Worm (Caenorhabditis elegans) whole organism, L4 larva: Measurements from ENCODE around the gene K09E4.4.
"Not testable (repeated sequence)": the region's sequence is repeated elsewhere in the genome, so short reads cannot be mapped to it uniquely, and the experiment has no call there.

Experiments
- T26A8.4 ChIP-seq: fragments of 200-800 bp; sonication (Bioruptor generic); IDR thresholded peaks from 2 replicates; pipeline ENCODE4 v1.3.6; 2022; ENCODE audit warnings: missing genetic modification characterization, missing compliant biosample characterization
- dpl-1 ChIP-seq: fragments of 150-350 bp; optimal IDR thresholded peaks from 2 replicates; lab custom pipeline; 2014; ENCODE audit warnings: missing biosample characterization, missing genetic modification reagents, missing genetic modification characterization
- hlh-30 ChIP-seq: sonication (generic microtip); optimal IDR thresholded peaks from 2 replicates; lab custom pipeline; 2017; ENCODE audit warnings: antibody characterized with exemption, mild to moderate bottlenecking, missing genetic modification characterization, missing compliant biosample characterization; ENCODE audit not compliant: insufficient read depth
- madf-5 ChIP-seq, 2 experiments: fragments of 200-800 bp; sonication (Bioruptor generic); IDR thresholded peaks; 2 replicates each; pipeline ENCODE4 v1.3.6; 2022; ENCODE audit warnings: missing compliant biosample characterization in 2 of 2, missing genetic modification characterization in 2 of 2
- mxl-2 ChIP-seq: fragments of 200-800 bp; sonication (Bioruptor generic); conservative IDR thresholded peaks from 2 replicates; pipeline ENCODE4 v1.3.6; 2022; ENCODE audit warnings: missing genetic modification reagents, missing genetic modification characterization, missing compliant biosample characterization
- nhr-111 ChIP-seq: fragments of 200-800 bp; sonication (Bioruptor generic); optimal IDR thresholded peaks from 2 replicates; lab custom pipeline; 2018; ENCODE audit warnings: mild to moderate bottlenecking, missing genetic modification characterization, missing compliant biosample characterization
- nhr-6 ChIP-seq: fragments of 150-350 bp; optimal IDR thresholded peaks from 2 replicates; lab custom pipeline; 2014; ENCODE audit warnings: missing biosample characterization, missing genetic modification characterization
- nhr-76 ChIP-seq: fragments of 150-350 bp; optimal IDR thresholded peaks from 2 replicates; lab custom pipeline; 2014; ENCODE audit warnings: missing biosample characterization, missing genetic modification characterization
- tag-97 ChIP-seq: fragments of 200-800 bp; sonication (Bioruptor generic); IDR thresholded peaks from 2 replicates; pipeline ENCODE4 v1.3.6; 2022; ENCODE audit warnings: missing genetic modification characterization, missing compliant biosample characterization

DNA sequence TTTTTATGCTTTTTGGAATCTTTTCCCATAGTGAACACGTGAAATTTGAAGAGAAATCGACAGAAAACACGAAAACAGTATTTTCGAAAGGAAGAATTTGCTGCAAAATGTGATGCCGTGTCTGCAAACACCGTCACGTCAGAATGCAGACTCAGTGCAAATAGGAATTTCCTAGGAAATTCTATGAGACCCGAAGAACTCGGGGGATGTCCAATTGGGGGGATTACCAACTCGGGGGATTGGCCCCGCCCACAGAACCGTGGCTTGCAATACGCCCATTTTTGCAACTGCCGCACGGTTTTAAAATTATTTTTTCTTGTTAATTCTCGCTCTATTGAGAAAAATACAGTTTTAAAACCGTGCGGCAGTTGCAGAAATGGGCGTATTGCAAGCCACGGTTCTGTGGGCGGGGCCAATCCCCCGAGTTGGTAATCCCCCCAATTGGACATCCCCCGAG, 20.2 kb upstream of the K09E4.4 start, which contains the start of gene cacn-1:
- TF ChIP-seq dpl-1 (GFP tag; lab: Kevin White, UChicago) (peak; percentile 48), hlh-30 (peak; percentile 22), T26A8.4 (GFP tag; lab: Robert Waterston, UW) (peak; percentile 72), madf-5 (GFP tag; IDR thresholded peaks at IDR 0.05; lab: Robert Waterston, UW) (0 out of 4 replicates have a peak, but pooled peaks of 1 of the 2 experiments have one; percentile 31)
- TF ChIP-seq nhr-76 (tag; lab: Kevin White, UChicago); nhr-111; nhr-6; mxl-2; tag-97: not testable (repeated sequence)
